Worm (Caenorhabditis elegans): Measurements from ENCODE around the gene F46H5.3.

- TF ChIP-seq elt-3 (tag; optimal IDR thresholded peaks at IDR 0.05) (no peak), elt-1 (tag; optimal IDR thresholded peaks at IDR 0.05; ENCODE audit: borderline replicate concordance, insufficient read depth) (no peak), unc-39 (tag; optimal IDR thresholded peaks at IDR 0.05) (no peak)
These were observed 6.2 kb downstream of the F46H5.3 start for ce11 chrX:7232158-7232822.
